Worm (Caenorhabditis elegans): ENCODE measurements around the gene clec-177.

ce11 chrIV:4977176-4977693 is 9.1 kb upstream of the clec-177 start, which contains the start of gene E03H12.5:
- TF ChIP-seq nhr-237 (tag; optimal IDR thresholded peaks at IDR 0.05) (no peak), snpc-4 (tag; optimal IDR thresholded peaks at IDR 0.05) (no peak), unc-120 (tag; optimal IDR thresholded peaks at IDR 0.05; ENCODE audit: poor library complexity, severe bottlenecking) (no peak), lin-13 (tag; optimal IDR thresholded peaks at IDR 0.05) (no peak), flh-1 (GFP tag; optimal IDR thresholded peaks at IDR 0.05) (no peak), nhr-76 (tag; optimal IDR thresholded peaks at IDR 0.05) (no peak), pha-4 (tag; optimal IDR thresholded peaks at IDR 0.05) (no peak), unc-39 (tag; optimal IDR thresholded peaks at IDR 0.05) (no peak), blmp-1 (tag; optimal IDR thresholded peaks at IDR 0.05) (no peak), drap-1 (GFP tag; optimal IDR thresholded peaks at IDR 0.05) (no peak)

All from whole organism, mixed stage, embryonic.